Fruit fly (Drosophila melanogaster) whole organism, wandering third instar larva: ENCODE data around the gene Kyat.

Experiments used
- Abd-B ChIP-seq: fragments of >200 bp; optimal IDR thresholded peaks from 2 replicates; lab custom pipeline; 2017; ENCODE audit warnings: missing biosample characterization, missing genetic modification characterization
- CG32264 ChIP-seq: fragments of 200-800 bp; sonication (Bioruptor generic); optimal IDR thresholded peaks from 2 replicates; lab custom pipeline; 2016; ENCODE audit warnings: missing biosample characterization, missing genetic modification characterization
- CG9705 ChIP-seq: fragments of 200-800 bp; sonication (Bioruptor generic); optimal IDR thresholded peaks from 2 replicates; lab custom pipeline; 2018; ENCODE audit warnings: missing biosample characterization, mild to moderate bottlenecking, missing genetic modification characterization
- CrebA ChIP-seq: fragments of 200-800 bp; sonication (Bioruptor generic); optimal IDR thresholded peaks from 2 replicates; lab custom pipeline; 2016; ENCODE audit warnings: missing biosample characterization, mild to moderate bottlenecking, missing genetic modification characterization, borderline replicate concordance
- Dfd ChIP-seq: fragments of >200 bp; optimal IDR thresholded peaks from 2 replicates; lab custom pipeline; 2017; ENCODE audit warnings: missing biosample characterization, missing genetic modification characterization
- Dif ChIP-seq: fragments of 200-275, 200-300 bp; sonication (Bioruptor generic); optimal IDR thresholded peaks from 2 replicates; lab custom pipeline; 2018; ENCODE audit warnings: missing biosample characterization, missing genetic modification characterization; ENCODE audit not compliant: partially characterized antibody
- GATAd ChIP-seq: sonication (Bioruptor generic); optimal IDR thresholded peaks from 2 replicates; lab custom pipeline; 2016; ENCODE audit warnings: missing biosample characterization, missing genetic modification characterization
- HLH106 ChIP-seq: fragments of 200-800 bp; optimal IDR thresholded peaks from 3 replicates; lab custom pipeline; 2019; ENCODE audit warnings: missing biosample characterization, mild to moderate bottlenecking, missing genetic modification characterization, moderate library complexity
- Hnf4 ChIP-seq: fragments of 200-800 bp; sonication (Bioruptor generic); optimal IDR thresholded peaks from 2 replicates; lab custom pipeline; 2016; ENCODE audit warnings: missing biosample characterization, mild to moderate bottlenecking, missing genetic modification characterization
- Hr78 ChIP-seq: fragments of >200 bp; optimal IDR thresholded peaks from 2 replicates; lab custom pipeline; 2017; ENCODE audit warnings: missing biosample characterization, missing genetic modification characterization
- Hr83 ChIP-seq: fragments of 200-300 bp; sonication (Bioruptor generic); optimal IDR thresholded peaks from 2 replicates; lab custom pipeline; 2016; ENCODE audit warnings: missing biosample characterization, mild to moderate bottlenecking, missing genetic modification characterization, moderate library complexity; ENCODE audit not compliant: poor library complexity, severe bottlenecking
- Jra ChIP-seq: sonication (Bioruptor generic); optimal IDR thresholded peaks from 2 replicates; lab custom pipeline; 2016; ENCODE audit warnings: missing biosample characterization, missing genetic modification characterization
- Mio ChIP-seq: sonication (Bioruptor generic); optimal IDR thresholded peaks from 2 replicates; lab custom pipeline; 2016; ENCODE audit warnings: missing biosample characterization, missing genetic modification characterization
- Myc ChIP-seq: fragments of >200 bp; optimal IDR thresholded peaks from 2 replicates; lab custom pipeline; 2017
- N ChIP-seq: fragments of >200 bp; optimal IDR thresholded peaks from 2 replicates; lab custom pipeline; 2018; ENCODE audit warnings: missing biosample characterization, missing external identifiers, missing genetic modification characterization
- OdsH ChIP-seq: fragments of 200-800 bp; sonication (Bioruptor generic); optimal IDR thresholded peaks from 2 replicates; lab custom pipeline; 2016; ENCODE audit warnings: missing biosample characterization, mild to moderate bottlenecking, missing genetic modification characterization
- Rel ChIP-seq, 2 experiments: fragments of 200-800 bp; sonication (Bioruptor generic) in 1 of 2; optimal IDR thresholded peaks; 2 replicates in 1 of 2; 3 replicates in 1 of 2; lab custom pipeline; 2016 to 2019; ENCODE audit warnings: mild to moderate bottlenecking in 2 of 2, missing biosample characterization in 2 of 2, missing genetic modification characterization in 2 of 2, moderate library complexity in 1 of 2
- Sp1 ChIP-seq: fragments of 200-800 bp; sonication (Bioruptor generic); optimal IDR thresholded peaks from 3 replicates; lab custom pipeline; 2019; ENCODE audit warnings: missing biosample characterization, mild to moderate bottlenecking, missing genetic modification characterization, moderate library complexity
- Vsx2 ChIP-seq: fragments of 200-300, 225-300 bp; sonication (Bioruptor generic); optimal IDR thresholded peaks from 2 replicates; lab custom pipeline; 2018; ENCODE audit warnings: missing biosample characterization, missing genetic modification characterization; ENCODE audit not compliant: partially characterized antibody
- br ChIP-seq: fragments of 200-800 bp; sonication (Bioruptor generic); optimal IDR thresholded peaks from 2 replicates; lab custom pipeline; 2016; ENCODE audit warnings: missing biosample characterization, missing genetic modification characterization
- brk ChIP-seq: fragments of 200-800 bp; sonication (Bioruptor generic); optimal IDR thresholded peaks from 2 replicates; lab custom pipeline; 2016; ENCODE audit warnings: missing biosample characterization, mild to moderate bottlenecking, missing genetic modification characterization
- dl ChIP-seq, 2 experiments: fragments of 175-275, 200-275 bp in 1 of 2; fragments of 200-275 bp in 1 of 2; sonication (Bioruptor generic); optimal IDR thresholded peaks; lab custom pipeline; 2018; ENCODE audit warnings: mild to moderate bottlenecking in 2 of 2, missing biosample characterization in 2 of 2, missing genetic modification characterization in 2 of 2, moderate library complexity in 2 of 2; ENCODE audit not compliant: partially characterized antibody in 2 of 2, insufficient read depth in 1 of 2
- dmrt93B ChIP-seq: fragments of 200-800 bp; sonication (Bioruptor generic); optimal IDR thresholded peaks from 2 replicates; lab custom pipeline; 2018; ENCODE audit warnings: missing biosample characterization, mild to moderate bottlenecking, missing genetic modification characterization
- dsf ChIP-seq: sonication (Bioruptor generic); optimal IDR thresholded peaks from 2 replicates; lab custom pipeline; 2016; ENCODE audit warnings: missing biosample characterization, missing genetic modification characterization, borderline replicate concordance
- ey ChIP-seq: fragments of 200-800 bp; sonication (Bioruptor generic); optimal IDR thresholded peaks from 2 replicates; lab custom pipeline; 2016; ENCODE audit warnings: missing biosample characterization, missing genetic modification characterization
- foxo ChIP-seq, 2 experiments: fragments of 200-800 bp; sonication (Bioruptor generic); optimal IDR thresholded peaks; 2 replicates in 1 of 2; 3 replicates in 1 of 2; lab custom pipeline; 2016 to 2017; ENCODE audit warnings: missing biosample characterization in 2 of 2, missing genetic modification characterization in 2 of 2
- fru ChIP-seq: fragments of 200-800 bp; sonication (Bioruptor generic); optimal IDR thresholded peaks from 3 replicates; lab custom pipeline; 2016; ENCODE audit warnings: missing biosample characterization, mild to moderate bottlenecking, missing genetic modification characterization
- h ChIP-seq: fragments of 200-800 bp; sonication (Bioruptor generic); optimal IDR thresholded peaks from 3 replicates; lab custom pipeline; 2016; ENCODE audit warnings: missing biosample characterization, mild to moderate bottlenecking, missing genetic modification characterization
- jim ChIP-seq: fragments of 175-275, 200-325 bp; sonication (Bioruptor generic); optimal IDR thresholded peaks from 2 replicates; lab custom pipeline; 2016; ENCODE audit warnings: missing biosample characterization, mild to moderate bottlenecking, missing genetic modification characterization
- lola ChIP-seq: fragments of >200 bp; optimal IDR thresholded peaks from 2 replicates; lab custom pipeline; 2017; ENCODE audit warnings: missing biosample characterization, missing genetic modification characterization
- pan ChIP-seq: fragments of >200 bp; optimal IDR thresholded peaks from 2 replicates; lab custom pipeline; 2017
- psq ChIP-seq: fragments of 200-800 bp; sonication (Bioruptor generic); optimal IDR thresholded peaks from 3 replicates; lab custom pipeline; 2017; ENCODE audit warnings: missing biosample characterization, mild to moderate bottlenecking, missing genetic modification characterization, moderate library complexity
- rgr ChIP-seq: fragments of 200-800 bp; sonication (Bioruptor generic); optimal IDR thresholded peaks from 3 replicates; lab custom pipeline; 2016; ENCODE audit warnings: missing biosample characterization, mild to moderate bottlenecking, missing genetic modification characterization
- sage ChIP-seq: fragments of 200-800 bp; sonication (Bioruptor generic); optimal IDR thresholded peaks from 2 replicates; lab custom pipeline; 2016; ENCODE audit warnings: missing biosample characterization, mild to moderate bottlenecking, missing genetic modification characterization
- sv ChIP-seq: fragments of 200-800 bp; sonication (Bioruptor generic); optimal IDR thresholded peaks from 3 replicates; lab custom pipeline; 2016; ENCODE audit warnings: missing biosample characterization, missing genetic modification characterization
- tai ChIP-seq: sonication (Bioruptor generic); optimal IDR thresholded peaks from 2 replicates; lab custom pipeline; 2016; ENCODE audit warnings: missing biosample characterization, missing genetic modification characterization
- usp ChIP-seq: fragments of >200 bp; optimal IDR thresholded peaks from 2 replicates; lab custom pipeline; 2017; ENCODE audit warnings: missing biosample characterization, missing genetic modification characterization
- woc ChIP-seq: sonication (Bioruptor generic); optimal IDR thresholded peaks from 2 replicates; lab custom pipeline; 2016; ENCODE audit warnings: missing biosample characterization, mild to moderate bottlenecking, missing genetic modification characterization

Gene Kyat

dm6 chr3R:11779357-11780018 is 42.8 kb downstream of the Kyat start:
- TF ChIP-seq lola (GFP tag; lab: Kevin White, UChicago): no peak
- peak; percentile 57 for TF ChIP-seq Vsx2 (GFP tag; lab: Kevin White, UChicago)
- TF ChIP-seq foxo (GFP tag; optimal IDR thresholded peaks at IDR 0.05; lab: Kevin White, UChicago): peak in 1 of 2 experiments; percentile 87
- peak; percentile 92 for TF ChIP-seq h (GFP tag; lab: Kevin White, UChicago)
- TF ChIP-seq HLH106 (tag; lab: Kevin White, UChicago): peak; percentile 90
- no peak for TF ChIP-seq Dfd
- TF ChIP-seq OdsH (GFP tag; lab: Kevin White, UChicago): peak; percentile 90
- no peak for TF ChIP-seq Abd-B (GFP tag; lab: Kevin White, UChicago)
- TF ChIP-seq dmrt93B (GFP tag; lab: Kevin White, UChicago): peak; percentile 81
- TF ChIP-seq dl (GFP tag; optimal IDR thresholded peaks at IDR 0.05; lab: Kevin White, UChicago; ENCODE audit: insufficient read depth in 1 of 2, partially characterized antibody in 2 of 2): peak; percentile 79 to 84
- peak; percentile 51 for TF ChIP-seq CG32264
- TF ChIP-seq GATAd (GFP tag; lab: Kevin White, UChicago): no peak
- TF ChIP-seq usp: no peak
- TF ChIP-seq CG9705 (GFP tag; lab: Kevin White, UChicago): peak; percentile 46
- no peak for TF ChIP-seq Mio (GFP tag; lab: Kevin White, UChicago)
- TF ChIP-seq Myc: no peak
- peak; percentile 80 for TF ChIP-seq Dif
- TF ChIP-seq ey (GFP tag; lab: Kevin White, UChicago): peak; percentile 89
- TF ChIP-seq dsf (GFP tag; lab: Kevin White, UChicago): no peak
- TF ChIP-seq rgr (GFP tag; lab: Kevin White, UChicago): peak; percentile 86
- TF ChIP-seq psq (GFP tag; lab: Kevin White, UChicago): peak; percentile 68
- peak; percentile 92 for TF ChIP-seq Sp1
- TF ChIP-seq CrebA: peak; percentile 17
- peak; percentile 93 for TF ChIP-seq woc (GFP tag; lab: Kevin White, UChicago)
- no peak for TF ChIP-seq Hr78 (GFP tag; lab: Kevin White, UChicago)
- TF ChIP-seq br (GFP tag; lab: Kevin White, UChicago): peak; percentile 82
- TF ChIP-seq Rel (GFP tag; optimal IDR thresholded peaks at IDR 0.05; lab: Kevin White, UChicago): no peak
- TF ChIP-seq Rel (tag; optimal IDR thresholded peaks at IDR 0.05; lab: Kevin White, UChicago): peak; percentile 7
- peak; percentile 49 for TF ChIP-seq Hr83 (GFP tag; lab: Kevin White, UChicago)
- TF ChIP-seq tai (GFP tag; lab: Kevin White, UChicago): peak; percentile 50
- peak; percentile 61 for TF ChIP-seq Jra (GFP tag; lab: Kevin White, UChicago)
- TF ChIP-seq jim (GFP tag; lab: Kevin White, UChicago): peak; percentile 0
- peak; percentile 68 for TF ChIP-seq sv (GFP tag; lab: Kevin White, UChicago)
- TF ChIP-seq brk (GFP tag; lab: Kevin White, UChicago): peak; percentile 69
- TF ChIP-seq pan: no peak
- peak; percentile 75 for TF ChIP-seq Hnf4
- peak; percentile 90 for TF ChIP-seq fru
- TF ChIP-seq sage: peak; percentile 82
- no peak for TF ChIP-seq N (GFP tag; lab: Kevin White, UChicago)

dm6 chr3R:11778879-11779278 is 43.4 kb downstream of the Kyat start:
- TF ChIP-seq foxo (GFP tag; optimal IDR thresholded peaks at IDR 0.05; lab: Kevin White, UChicago): no peak
- TF ChIP-seq Hr83 (GFP tag; lab: Kevin White, UChicago): peak; percentile 63
- peak; percentile 68 for TF ChIP-seq Vsx2 (GFP tag; lab: Kevin White, UChicago)
- TF ChIP-seq CG32264: no peak
- peak; percentile 63 for TF ChIP-seq Dif
